Worm (Caenorhabditis elegans): Measurements from ENCODE around the gene ZK402.5.

- TF ChIP-seq pqm-1 (tag; optimal IDR thresholded peaks at IDR 0.05) = no peak
- TF ChIP-seq ceh-14 (tag; optimal IDR thresholded peaks at IDR 0.05) = no peak
- TF ChIP-seq fkh-10 (GFP tag; optimal IDR thresholded peaks at IDR 0.05) = no peak
- no peak for TF ChIP-seq ceh-9 (tag; optimal IDR thresholded peaks at IDR 0.05)
- TF ChIP-seq zip-5 (tag; optimal IDR thresholded peaks at IDR 0.05) = no peak
- no peak for TF ChIP-seq pha-4 (tag; optimal IDR thresholded peaks at IDR 0.05)
- no peak for TF ChIP-seq ceh-34 (tag; optimal IDR thresholded peaks at IDR 0.05)
Observed at ce11 chrX:1367416-1367815, 33.7 kb downstream of the ZK402.5 start, which contains the start of gene dgn-2.
